Worm (Caenorhabditis elegans) whole organism, midembryonic: ENCODE results near the gene com-1.

Experiments used
- T22C8.4 ChIP-seq: fragments of 200-800 bp; sonication (Bioruptor generic); IDR thresholded peaks from 2 replicates; pipeline ENCODE4 v1.3.6; 2022; ENCODE audit warnings: missing genetic modification characterization, missing compliant biosample characterization
- cog-1 ChIP-seq: sonication (generic microtip); optimal IDR thresholded peaks from 2 replicates; lab custom pipeline; 2016; ENCODE audit warnings: missing genetic modification characterization, missing compliant biosample characterization
- flt-1 ChIP-seq: fragments of 200-800 bp; sonication (Bioruptor generic); IDR thresholded peaks from 2 replicates; pipeline ENCODE4 v1.3.6; 2022; ENCODE audit warnings: missing genetic modification characterization, missing compliant biosample characterization
- klf-2 ChIP-seq: fragments of 200-800 bp; sonication (Bioruptor generic); conservative IDR thresholded peaks from 2 replicates; pipeline ENCODE4 v1.3.6; 2022; ENCODE audit warnings: missing genetic modification reagents, missing genetic modification characterization, missing compliant biosample characterization
- med-1 ChIP-seq: sonication (generic microtip); optimal IDR thresholded peaks from 2 replicates; lab custom pipeline; 2017; ENCODE audit warnings: missing genetic modification characterization, mild to moderate bottlenecking, missing compliant biosample characterization, antibody characterized with exemption, missing genetic modification reagents; ENCODE audit not compliant: insufficient read depth
- ref-1 ChIP-seq: fragments of 200-800 bp; sonication (Bioruptor generic); conservative IDR thresholded peaks from 2 replicates; pipeline ENCODE4 v1.3.6; 2022; ENCODE audit warnings: missing genetic modification reagents, missing genetic modification characterization, missing compliant biosample characterization
- tab-1 ChIP-seq: fragments of 200-800 bp; sonication (Bioruptor generic); IDR thresholded peaks from 2 replicates; pipeline ENCODE4 v1.3.6; 2022; ENCODE audit warnings: missing genetic modification characterization, missing compliant biosample characterization
- ztf-23 ChIP-seq: fragments of 200-800 bp; sonication (Bioruptor generic); IDR thresholded peaks from 2 replicates; pipeline ENCODE4 v1.3.6; 2022; ENCODE audit warnings: missing genetic modification reagents, missing genetic modification characterization, missing compliant biosample characterization
- ztf-29 ChIP-seq: fragments of 200-800 bp; sonication (Bioruptor generic); IDR thresholded peaks from 2 replicates; pipeline ENCODE4 v1.3.6; 2022; ENCODE audit warnings: missing genetic modification reagents, missing genetic modification characterization, missing compliant biosample characterization

Gene com-1

DNA sequence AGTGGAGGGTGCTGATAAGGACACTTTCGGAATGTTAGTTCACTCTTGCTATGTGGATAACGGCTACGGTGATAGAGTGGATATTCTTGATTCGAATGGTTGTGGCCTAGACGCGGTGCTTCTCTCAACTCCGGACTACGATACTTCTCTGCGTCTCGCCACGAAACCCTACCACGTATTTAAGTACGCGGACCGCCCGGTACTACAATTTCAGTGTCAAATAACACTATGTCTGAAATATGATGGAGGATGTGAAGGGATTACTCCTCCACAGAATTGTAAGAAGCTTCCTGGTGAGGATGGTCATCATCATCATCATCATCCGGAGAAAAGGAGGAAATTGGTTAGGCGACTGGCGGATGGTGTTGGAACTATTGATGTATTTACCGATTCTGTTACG, 18.8 kb downstream of the com-1 start:
- TF ChIP-seq ztf-29 (GFP tag; lab: Robert Waterston, UW) (no peak), tab-1 (no peak), klf-2 (GFP tag; lab: Robert Waterston, UW) (no peak), cog-1 (tag; lab: Kevin White, UChicago) (no peak), T22C8.4 (GFP tag; lab: Robert Waterston, UW) (no peak)

DNA sequence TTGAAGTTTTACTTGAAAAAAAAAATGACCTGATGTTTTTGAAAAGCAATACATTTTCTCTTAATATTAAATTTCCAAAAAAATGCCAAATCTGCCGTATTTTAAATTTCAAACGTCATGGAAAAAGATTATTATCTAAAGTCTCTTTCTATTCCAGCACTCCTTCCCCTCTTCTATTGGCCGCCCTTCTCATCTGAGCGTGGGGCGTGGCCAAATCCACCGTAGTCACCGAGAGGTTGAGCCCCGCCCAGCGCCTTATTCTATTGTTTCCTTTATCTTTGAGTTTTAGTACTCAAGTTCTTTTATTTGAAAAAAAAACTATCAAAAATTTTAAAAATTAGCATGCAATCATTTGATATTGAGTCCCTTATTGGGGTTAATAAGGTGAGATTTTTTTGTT, 23.9 kb downstream of the com-1 start, which contains the start of gene vab-7:
vab-7 (plus strand) TSS at position 301 of the 400 bp plus-strand sequence.
- TF ChIP-seq T22C8.4 (GFP tag; lab: Robert Waterston, UW) (no peak), med-1 (GFP tag; lab: Kevin White, UChicago) (no peak), ref-1 (GFP tag; lab: Robert Waterston, UW) (no peak), flt-1 (no peak), ztf-29 (GFP tag; lab: Robert Waterston, UW) (no peak), ztf-23 (GFP tag; lab: Robert Waterston, UW) (no peak), cog-1 (tag; lab: Kevin White, UChicago) (no peak), tab-1 (no peak), klf-2 (GFP tag; lab: Robert Waterston, UW) (no peak)

DNA sequence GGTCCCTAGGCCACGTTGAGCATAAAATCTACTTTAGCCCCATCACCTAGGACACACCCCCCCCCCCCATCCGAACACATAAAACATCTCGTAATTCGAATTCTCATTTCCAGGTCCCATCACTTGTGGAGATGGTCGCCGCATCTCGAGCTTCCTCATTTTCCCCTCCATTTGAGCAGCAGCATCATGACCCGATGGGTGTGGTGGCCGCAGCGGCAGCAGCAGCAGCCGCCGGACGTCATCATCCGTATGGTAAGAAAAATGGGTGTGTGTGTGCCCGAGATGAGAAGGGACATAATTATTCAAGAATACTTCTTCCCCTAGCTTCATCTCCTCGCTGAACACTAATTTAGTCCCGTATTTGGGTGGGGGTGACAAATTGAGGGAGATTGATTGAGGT, 25.3 kb downstream of the com-1 start:
- no peak for TF ChIP-seq ref-1 (GFP tag; lab: Robert Waterston, UW)
- TF ChIP-seq flt-1 = no peak
- no peak for TF ChIP-seq tab-1
- TF ChIP-seq med-1 (GFP tag; lab: Kevin White, UChicago) = no peak
- no peak for TF ChIP-seq T22C8.4 (GFP tag; lab: Robert Waterston, UW)
- TF ChIP-seq cog-1 (tag; lab: Kevin White, UChicago) = no peak
- no peak for TF ChIP-seq klf-2 (GFP tag; lab: Robert Waterston, UW)
- 0 out of 2 replicates have a peak, but pooled peaks have one; percentile 7 for TF ChIP-seq ztf-23 (GFP tag; lab: Robert Waterston, UW)

DNA sequence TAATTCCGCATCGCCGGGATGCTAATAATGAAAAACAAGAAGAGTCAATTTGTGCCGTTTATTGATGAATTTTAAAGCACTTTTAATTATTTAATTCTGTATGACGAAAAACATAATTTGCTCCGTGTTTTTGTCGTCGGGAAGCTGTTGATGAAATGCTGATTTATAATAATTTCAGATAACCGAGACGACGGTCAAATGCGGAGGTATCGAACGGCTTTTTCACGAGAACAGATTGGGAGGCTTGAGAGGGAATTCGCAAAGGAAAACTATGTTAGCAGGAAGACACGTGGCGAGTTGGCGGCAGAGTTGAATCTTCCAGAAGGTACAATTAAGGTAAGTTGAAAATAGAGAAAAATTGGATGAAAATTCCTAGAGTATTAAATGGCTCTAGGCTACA, 27.4 kb downstream of the com-1 start:
- TF ChIP-seq cog-1 (tag; lab: Kevin White, UChicago) (no peak), med-1 (GFP tag; lab: Kevin White, UChicago) (no peak), ref-1 (GFP tag; lab: Robert Waterston, UW) (no peak), ztf-23 (GFP tag; lab: Robert Waterston, UW) (no peak), tab-1 (no peak), klf-2 (GFP tag; lab: Robert Waterston, UW) (no peak)

DNA sequence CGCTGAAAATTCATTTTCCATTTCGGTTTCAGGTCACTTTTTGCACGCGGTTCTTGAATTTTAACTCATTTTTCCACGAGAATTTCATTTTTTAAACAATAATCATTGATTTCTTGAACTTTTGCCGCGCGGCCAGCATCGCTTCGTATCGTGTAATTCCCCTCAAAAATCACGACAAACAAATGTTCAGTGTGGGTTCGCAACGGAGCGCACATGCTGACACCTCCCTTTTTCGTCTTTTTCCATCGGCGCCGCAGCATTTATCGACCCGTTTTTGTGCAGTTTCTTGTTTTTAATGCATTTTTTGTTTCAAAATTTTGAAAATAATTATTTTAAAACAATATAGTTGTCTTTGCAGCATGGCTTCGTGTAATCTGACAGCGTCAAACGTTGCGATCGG, 34.7 kb downstream of the com-1 start, which contains the start of gene M142.5:
M142.5 (plus strand) TSS at position 352 of the 400 bp plus-strand sequence.
- TF ChIP-seq T22C8.4 (GFP tag; lab: Robert Waterston, UW) = no peak
- TF ChIP-seq flt-1 = no peak
- no peak for TF ChIP-seq med-1 (GFP tag; lab: Kevin White, UChicago)
- TF ChIP-seq tab-1 = no peak
- TF ChIP-seq cog-1 (tag; lab: Kevin White, UChicago) = no peak
- no peak for TF ChIP-seq ztf-29 (GFP tag; lab: Robert Waterston, UW)
- TF ChIP-seq ztf-23 (GFP tag; lab: Robert Waterston, UW) = no peak
- TF ChIP-seq klf-2 (GFP tag; lab: Robert Waterston, UW) = no peak

DNA sequence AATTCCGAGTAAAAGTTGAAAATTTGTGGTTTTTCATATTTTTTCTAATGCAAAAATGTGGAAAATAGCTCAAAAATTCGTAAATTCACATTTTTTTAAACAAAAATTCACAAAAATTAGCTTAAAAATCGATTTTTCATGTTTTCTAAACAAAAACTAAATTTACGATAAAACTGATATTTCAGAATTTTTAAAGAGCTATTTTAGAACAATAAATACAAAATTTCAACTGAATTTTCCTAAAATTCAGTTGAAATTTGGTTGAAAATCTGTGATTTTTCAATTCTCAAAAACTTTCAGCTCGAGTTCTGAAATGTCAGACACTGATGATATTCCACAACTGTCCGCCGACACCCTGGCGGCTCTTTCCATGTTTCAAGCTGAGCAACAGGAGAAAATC, 37.2 kb downstream of the com-1 start, which contains the start of gene M142.8:
M142.8 (plus strand) TSS at position 301 of the 400 bp plus-strand sequence.
- TF ChIP-seq cog-1 (tag; lab: Kevin White, UChicago) (no peak), tab-1 (no peak), flt-1 (no peak)

DNA sequence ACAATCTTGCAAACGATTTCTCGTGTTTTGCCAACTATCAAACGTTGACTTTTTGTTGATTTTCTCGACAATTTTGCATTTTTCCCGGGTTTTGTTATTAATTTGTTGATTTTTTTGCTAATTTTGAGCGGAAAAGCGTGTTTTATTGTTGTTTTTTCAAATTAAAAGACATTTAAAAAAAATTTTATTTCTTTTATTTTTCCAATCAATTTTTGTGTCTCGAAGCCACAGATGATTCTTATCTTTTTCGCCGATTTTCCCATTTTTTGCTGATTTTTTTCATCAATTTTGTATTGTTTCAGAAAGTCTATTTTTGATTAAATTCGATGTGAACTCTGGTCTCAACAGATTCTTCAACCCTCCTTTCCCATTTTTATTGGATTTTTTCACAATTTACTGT, 39.8 kb downstream of the com-1 start, which contains the start of gene rle-1:
rle-1 (plus strand) TSS at position 301 of the 400 bp plus-strand sequence.
- TF ChIP-seq cog-1 (tag; lab: Kevin White, UChicago) = no peak

DNA sequence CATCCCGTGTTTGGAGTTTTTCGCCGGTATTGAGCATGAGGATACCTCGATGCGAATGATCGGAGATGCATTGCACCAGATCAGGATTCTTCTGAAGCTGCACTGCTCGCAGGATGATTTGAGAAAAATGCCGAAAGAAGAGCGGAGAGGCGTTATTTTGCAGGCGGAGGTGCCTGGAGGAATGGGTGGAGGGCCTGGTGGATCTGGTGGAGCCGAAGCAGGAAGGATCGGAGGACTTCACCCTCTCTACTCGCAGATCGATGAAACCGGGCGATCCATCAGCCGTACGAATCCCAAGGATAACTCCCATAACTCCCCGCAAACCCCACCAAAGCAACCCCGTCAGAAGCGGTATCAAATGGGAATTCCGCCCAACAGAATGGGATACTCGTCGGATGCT, 43.0 kb downstream of the com-1 start:
- TF ChIP-seq cog-1 (tag; lab: Kevin White, UChicago) (no peak), T22C8.4 (GFP tag; lab: Robert Waterston, UW) (no peak), ref-1 (GFP tag; lab: Robert Waterston, UW) (no peak), klf-2 (GFP tag; lab: Robert Waterston, UW) (no peak), ztf-29 (GFP tag; lab: Robert Waterston, UW) (no peak), med-1 (GFP tag; lab: Kevin White, UChicago) (no peak), flt-1 (no peak), ztf-23 (GFP tag; lab: Robert Waterston, UW) (no peak), tab-1 (no peak)

DNA sequence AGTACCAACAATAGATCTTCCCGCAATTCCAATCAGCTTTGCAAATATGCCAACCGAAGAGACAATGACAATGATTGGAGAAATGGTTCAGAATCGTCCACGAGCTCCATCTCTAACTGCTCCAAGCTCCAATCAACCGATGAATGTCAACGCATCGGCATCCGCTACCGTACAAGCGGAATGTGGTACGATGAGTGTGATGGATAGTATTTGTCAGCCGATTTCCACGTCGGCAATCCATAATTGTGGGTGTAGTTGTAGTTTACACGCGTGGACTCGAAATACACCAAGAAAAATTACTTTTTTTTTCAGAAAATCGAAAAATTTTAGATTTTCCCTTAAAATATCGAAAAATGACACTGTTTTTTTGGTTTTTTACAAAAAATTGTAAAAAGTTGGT, 46.7 kb downstream of the com-1 start:
- no peak for TF ChIP-seq ztf-23 (GFP tag; lab: Robert Waterston, UW)

DNA sequence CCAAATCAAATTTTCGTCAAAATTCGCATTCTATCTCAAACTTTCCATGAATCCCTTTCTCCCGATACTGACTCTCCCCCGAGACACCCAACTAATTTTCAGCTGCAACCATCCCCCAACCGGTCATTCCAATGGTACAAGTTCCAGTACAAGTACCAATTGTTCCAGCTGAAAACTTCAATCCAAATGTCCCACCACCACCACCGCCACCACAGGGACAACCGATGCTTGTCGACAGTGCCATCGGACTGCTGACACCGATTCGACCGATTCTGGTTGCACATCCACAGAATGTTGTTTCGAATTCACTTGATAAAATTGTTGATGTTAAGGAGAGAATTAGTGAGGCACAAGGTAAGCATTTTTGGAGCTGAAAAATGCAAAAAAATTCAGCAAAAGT, 49.4 kb downstream of the com-1 start:
- no peak for TF ChIP-seq tab-1
- TF ChIP-seq cog-1 (tag; lab: Kevin White, UChicago) = no peak
- no peak for TF ChIP-seq klf-2 (GFP tag; lab: Robert Waterston, UW)
- no peak for TF ChIP-seq med-1 (GFP tag; lab: Kevin White, UChicago)
- TF ChIP-seq flt-1 = no peak
- TF ChIP-seq ref-1 (GFP tag; lab: Robert Waterston, UW) = no peak
- TF ChIP-seq T22C8.4 (GFP tag; lab: Robert Waterston, UW) = no peak

DNA sequence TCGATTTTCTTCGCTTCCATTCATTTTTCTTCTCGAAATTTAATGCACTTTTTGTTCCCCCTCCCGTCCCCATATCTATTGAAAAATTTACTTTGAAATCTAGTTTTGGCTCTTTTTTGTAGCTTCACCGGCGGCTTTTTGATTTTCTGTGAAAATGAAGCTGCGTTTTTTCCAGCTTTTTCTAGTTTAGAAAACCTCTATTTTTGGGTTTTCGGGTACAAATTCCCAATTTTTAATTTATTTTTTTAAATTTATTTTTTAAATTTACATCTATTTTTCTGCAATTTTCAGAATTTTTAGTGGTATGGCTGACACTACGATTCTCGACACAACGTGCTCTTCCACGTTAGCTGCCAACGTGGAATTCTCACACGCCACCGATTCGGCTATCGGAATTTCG, 51.0 kb downstream of the com-1 start, which contains the start of gene strd-1:
strd-1 (plus strand) TSS at position 301 of the 400 bp plus-strand sequence.
- no peak for TF ChIP-seq med-1 (GFP tag; lab: Kevin White, UChicago)
- no peak for TF ChIP-seq flt-1
- TF ChIP-seq klf-2 (GFP tag; lab: Robert Waterston, UW) = no peak
- TF ChIP-seq cog-1 (tag; lab: Kevin White, UChicago) = no peak
- no peak for TF ChIP-seq T22C8.4 (GFP tag; lab: Robert Waterston, UW)
- TF ChIP-seq ztf-23 (GFP tag; lab: Robert Waterston, UW) = no peak
- TF ChIP-seq tab-1 = no peak
- no peak for TF ChIP-seq ref-1 (GFP tag; lab: Robert Waterston, UW)
- TF ChIP-seq ztf-29 (GFP tag; lab: Robert Waterston, UW) = no peak
